Worm (Caenorhabditis elegans) whole organism, dauer: Measurements from ENCODE around the gene cyp-32B1.

Source experiments
- unc-62 ChIP-seq: sonication (generic microtip); optimal IDR thresholded peaks from 2 replicates; lab custom pipeline; 2017; ENCODE audit warnings: missing biosample characterization, missing genetic modification reagents, missing genetic modification characterization

The cyp-32B1 gene

DNA sequence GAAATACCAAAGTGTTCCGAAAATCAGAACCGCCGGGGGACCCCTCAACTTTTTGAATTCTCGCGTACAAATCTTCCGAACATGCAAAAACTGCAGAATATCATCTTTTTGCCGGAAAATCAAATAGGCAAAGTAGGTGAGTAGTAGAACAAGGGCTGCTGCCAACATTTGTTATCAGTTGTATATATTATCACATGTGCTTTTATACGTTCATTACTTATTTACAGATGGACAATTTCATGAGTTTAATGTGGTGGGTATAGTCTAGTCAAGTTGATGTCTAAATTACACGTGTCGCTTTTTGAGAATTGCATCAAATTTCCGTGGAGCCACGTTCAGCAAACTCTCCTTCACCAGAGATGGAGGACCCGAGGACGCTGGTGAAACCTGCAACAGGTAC is at the start of gene cyp-32B1:
Gene cyp-32B1 (minus strand): TSS at position 176 of the 400 bp plus-strand sequence.
- no peak for TF ChIP-seq unc-62 (GFP tag; lab: Kevin White, UChicago)

DNA sequence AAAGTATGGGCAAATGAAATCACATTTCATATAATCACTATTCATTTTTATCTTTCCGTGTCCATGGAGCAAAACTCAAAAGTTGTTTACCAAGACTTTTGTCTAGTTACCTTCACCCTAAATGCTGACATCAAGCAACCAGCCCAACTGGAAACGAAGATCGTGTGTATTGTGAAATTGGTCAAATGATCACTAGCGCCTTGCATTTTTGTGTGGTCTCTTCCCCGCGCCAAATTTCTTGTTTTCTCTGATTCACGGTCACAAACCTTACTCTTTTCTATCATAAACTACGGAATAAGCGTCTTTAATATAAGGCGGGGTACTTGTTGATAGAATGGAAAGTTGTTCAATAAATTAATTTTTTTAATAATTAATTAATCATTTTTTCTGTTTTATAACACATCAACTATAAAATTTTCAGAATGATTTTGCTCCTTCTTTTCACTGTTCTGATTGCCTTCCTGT is 48.9 kb upstream of the cyp-32B1 start, which contains the start of gene cyp-33C7:
Gene cyp-33C7 (plus strand): TSS at position 415 of the 465 bp plus-strand sequence.
- no peak for TF ChIP-seq unc-62 (GFP tag; lab: Kevin White, UChicago)

DNA sequence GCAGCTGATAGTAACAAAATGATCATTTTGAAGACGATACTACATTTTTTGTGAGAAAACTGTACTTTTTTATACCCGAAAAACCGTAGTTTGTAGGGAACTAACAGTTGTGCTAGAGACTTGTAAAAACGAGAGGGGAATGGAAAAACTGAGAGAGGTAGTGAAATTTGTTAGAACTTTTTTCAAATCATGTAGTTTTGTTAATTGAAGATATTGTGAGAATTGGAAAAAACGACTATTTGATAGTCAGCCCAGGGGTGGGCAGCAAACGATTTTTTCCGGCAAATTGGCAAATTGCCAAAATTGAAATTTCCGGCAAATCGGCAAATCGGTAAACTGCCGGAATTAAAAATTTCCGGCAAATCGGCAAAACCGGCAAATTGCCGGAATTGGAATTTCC is 48.1 kb upstream of the cyp-32B1 start, which contains the start of gene cyp-33C6:
Gene cyp-33C6 (minus strand): TSS at position 101 of the 400 bp plus-strand sequence.
- TF ChIP-seq unc-62 (GFP tag; lab: Kevin White, UChicago): no peak

DNA sequence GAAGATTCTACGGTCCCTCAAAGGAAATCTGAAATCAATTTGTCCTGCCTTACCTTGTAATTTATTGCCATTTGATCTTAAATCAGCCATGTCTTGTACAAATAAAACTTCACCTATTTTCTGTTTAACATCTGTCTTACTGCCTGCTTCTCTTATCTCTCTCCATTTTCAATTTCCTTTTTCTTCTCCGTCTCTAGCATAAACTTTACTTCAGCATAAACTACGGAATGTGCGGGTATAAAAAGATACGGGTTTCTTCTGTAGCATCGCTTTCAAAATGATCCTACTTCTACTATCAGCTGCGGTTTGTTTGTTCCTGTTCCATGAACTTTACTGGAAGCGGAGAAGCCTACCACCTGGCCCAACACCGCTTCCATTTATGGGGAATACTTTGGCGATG is 43.5 kb upstream of the cyp-32B1 start, which contains the start of gene cyp-33C5:
Gene cyp-33C5 (plus strand): TSS at position 254 of the 400 bp plus-strand sequence.
- no peak for TF ChIP-seq unc-62 (GFP tag; lab: Kevin White, UChicago)

DNA sequence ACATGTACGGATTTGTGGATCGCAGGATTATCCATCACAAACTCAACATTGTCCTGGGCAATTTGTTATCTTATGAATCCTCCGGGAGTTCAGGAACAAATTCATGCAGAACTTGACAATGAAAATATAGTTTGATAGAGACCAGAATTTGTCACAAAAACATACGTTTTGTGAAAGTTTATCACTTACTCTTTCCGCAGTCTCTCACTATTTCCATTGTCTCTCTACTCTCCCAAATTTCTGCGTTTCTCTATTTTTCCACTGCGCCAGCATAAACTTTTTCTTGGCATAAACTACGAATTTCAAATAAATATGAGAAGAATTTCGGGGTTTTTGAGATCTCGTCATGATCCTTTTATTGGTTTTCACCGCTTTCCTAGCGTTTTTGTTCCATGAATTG is 41.4 kb upstream of the cyp-32B1 start, which contains the start of gene cyp-33C3:
Gene cyp-33C3 (plus strand): TSS at position 149 of the 400 bp plus-strand sequence.
- TF ChIP-seq unc-62 (GFP tag; lab: Kevin White, UChicago): no peak

DNA sequence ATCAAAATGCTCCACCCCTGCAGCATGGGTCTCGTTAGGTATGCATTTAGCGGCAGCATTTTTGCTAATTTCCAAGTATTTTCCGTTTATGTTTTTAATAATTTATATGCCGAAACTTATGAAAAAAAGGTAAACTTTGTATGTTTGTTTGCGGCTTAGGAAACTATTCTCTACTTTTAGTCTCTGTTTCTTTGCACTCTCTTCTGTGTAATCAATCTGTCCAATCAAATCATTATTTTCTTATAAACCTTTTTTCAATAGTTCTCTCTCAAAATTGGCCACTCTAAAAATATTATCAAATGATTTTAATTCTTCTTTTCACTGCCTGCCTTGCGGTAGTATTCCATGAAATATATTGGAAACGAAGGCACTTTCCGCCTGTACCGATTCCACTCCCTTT is 36.8 kb upstream of the cyp-32B1 start:
- no peak for TF ChIP-seq unc-62 (GFP tag; lab: Kevin White, UChicago)

DNA sequence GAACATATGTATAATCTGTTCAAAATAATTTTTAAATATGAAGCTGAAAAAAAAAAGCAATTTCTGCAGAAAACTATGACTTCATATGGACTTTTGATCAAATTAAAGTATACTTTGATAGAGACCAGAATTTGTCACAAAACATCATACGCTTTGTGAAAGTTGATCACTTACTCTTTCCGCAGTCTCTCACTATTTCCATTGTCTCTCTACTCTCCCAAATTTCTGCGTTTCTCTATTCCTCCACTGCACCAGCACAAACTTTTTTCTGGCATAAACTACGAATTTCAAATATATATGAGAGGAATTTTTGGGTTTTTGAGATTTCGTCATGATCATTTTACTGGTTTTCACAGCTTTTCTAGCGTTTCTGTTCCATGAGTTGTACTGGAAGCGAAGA is 34.6 kb upstream of the cyp-32B1 start, which contains the start of gene cyp-33C4:
Gene cyp-33C4 (plus strand): TSS at position 293 of the 400 bp plus-strand sequence.
- TF ChIP-seq unc-62 (GFP tag; lab: Kevin White, UChicago): no peak

DNA sequence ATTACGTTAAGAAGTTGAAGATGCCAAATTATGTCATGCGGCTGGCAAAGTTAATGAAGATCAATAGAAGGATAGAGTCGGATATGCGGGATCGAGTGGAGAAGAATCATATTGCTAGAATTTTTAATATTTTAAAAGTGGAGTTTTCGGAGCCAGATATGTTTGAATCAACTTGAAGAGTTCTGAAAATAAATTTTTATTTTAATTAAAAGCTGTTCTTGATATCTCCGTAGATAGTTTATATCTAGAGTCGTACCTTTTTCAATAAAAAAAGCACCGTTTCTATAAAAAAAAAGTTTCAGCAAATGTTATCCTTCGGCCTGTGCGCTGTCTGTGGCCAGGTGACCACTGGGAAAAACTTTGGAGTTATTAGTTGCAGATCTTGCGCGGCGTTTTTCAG is 32.0 kb upstream of the cyp-32B1 start, which contains the start of gene nhr-96:
Gene nhr-96 (plus strand): TSS at position 301 of the 400 bp plus-strand sequence.
- no peak for TF ChIP-seq unc-62 (GFP tag; lab: Kevin White, UChicago)

DNA sequence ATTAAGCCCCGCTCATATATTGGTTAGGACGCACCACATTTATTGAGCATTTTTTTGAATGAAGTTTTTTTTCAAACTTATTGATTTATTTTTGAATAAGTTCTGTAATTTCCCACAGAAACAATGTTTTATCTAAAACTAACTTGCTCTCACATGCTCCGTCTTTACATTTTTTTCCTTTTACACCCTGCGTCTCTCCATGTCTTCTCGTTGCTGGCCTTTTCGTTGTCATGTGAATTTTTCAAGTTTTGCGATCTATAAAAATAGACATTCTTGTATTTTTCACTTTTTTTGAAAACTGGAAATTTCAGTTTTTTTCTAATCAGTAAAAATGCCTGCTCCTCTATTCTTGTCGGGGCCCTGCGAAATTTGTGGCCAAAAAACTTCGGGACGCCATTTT is 29.7 kb upstream of the cyp-32B1 start, which contains the start of gene nhr-134:
Gene nhr-134 (plus strand): TSS at position 312 of the 400 bp plus-strand sequence.
- no peak for TF ChIP-seq unc-62 (GFP tag; lab: Kevin White, UChicago)

DNA sequence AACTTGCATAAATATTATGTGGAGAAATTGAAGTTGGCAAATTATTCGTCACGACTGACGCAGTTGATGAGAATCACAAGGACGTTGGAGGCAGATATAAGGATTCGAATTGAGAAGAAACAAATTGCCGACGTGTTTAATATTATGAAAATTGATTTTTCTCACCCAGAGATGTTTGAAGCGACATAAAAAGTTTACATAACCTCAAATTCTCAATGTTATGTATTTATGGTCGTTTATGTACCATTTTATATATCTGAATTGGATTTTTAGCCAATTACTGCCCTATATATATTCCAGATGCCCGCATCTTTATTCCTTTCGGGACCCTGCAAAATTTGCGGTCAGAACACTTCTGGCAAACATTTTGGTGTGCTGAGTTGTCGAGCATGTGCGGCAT is 27.6 kb upstream of the cyp-32B1 start, which contains the start of gene nhr-126:
Gene nhr-126 (plus strand): TSS at position 301 of the 400 bp plus-strand sequence.
- TF ChIP-seq unc-62 (GFP tag; lab: Kevin White, UChicago): no peak

DNA sequence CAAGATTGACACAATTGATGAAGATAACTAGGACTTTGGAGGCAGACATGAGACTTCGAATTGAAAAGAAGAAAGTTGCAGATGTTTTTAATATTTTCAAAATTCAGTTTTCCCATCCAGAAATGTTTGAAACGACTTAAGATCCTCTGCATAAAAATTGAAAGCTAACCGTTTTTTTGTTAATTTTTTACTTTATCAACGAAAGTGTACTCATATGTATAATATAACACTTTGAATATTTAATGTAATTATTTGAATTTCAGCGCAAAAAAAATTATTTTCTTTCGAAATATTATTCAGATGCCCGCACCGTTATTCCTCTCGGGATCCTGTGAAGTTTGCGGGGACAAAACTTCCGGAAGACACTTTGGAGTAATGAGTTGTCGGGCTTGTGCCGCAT is 25.7 kb upstream of the cyp-32B1 start, which contains the start of gene nhr-18:
Gene nhr-18 (plus strand): TSS at position 301 of the 400 bp plus-strand sequence.
- no peak for TF ChIP-seq unc-62 (GFP tag; lab: Kevin White, UChicago)

DNA sequence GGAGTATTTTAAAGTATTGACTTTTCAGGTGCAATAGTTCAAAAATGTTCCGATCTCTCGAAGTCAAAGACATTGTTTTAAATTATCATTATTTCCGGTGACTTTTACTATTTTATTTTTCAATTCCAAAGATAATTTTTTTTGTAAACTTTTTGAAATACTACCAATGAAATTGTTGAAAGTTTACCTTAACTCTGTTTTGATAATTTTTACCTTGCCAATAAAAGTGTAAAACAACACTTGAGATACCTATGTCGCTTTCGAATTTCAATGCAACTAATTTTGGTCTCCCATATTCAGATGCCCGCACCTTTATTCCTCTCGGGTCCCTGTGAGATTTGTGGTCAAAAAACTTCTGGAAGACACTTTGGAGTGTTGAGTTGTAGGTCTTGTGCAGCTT is 23.9 kb upstream of the cyp-32B1 start, which contains the start of gene nhr-103:
Gene nhr-103 (plus strand): TSS at position 301 of the 400 bp plus-strand sequence.
- TF ChIP-seq unc-62 (GFP tag; lab: Kevin White, UChicago): no peak

DNA sequence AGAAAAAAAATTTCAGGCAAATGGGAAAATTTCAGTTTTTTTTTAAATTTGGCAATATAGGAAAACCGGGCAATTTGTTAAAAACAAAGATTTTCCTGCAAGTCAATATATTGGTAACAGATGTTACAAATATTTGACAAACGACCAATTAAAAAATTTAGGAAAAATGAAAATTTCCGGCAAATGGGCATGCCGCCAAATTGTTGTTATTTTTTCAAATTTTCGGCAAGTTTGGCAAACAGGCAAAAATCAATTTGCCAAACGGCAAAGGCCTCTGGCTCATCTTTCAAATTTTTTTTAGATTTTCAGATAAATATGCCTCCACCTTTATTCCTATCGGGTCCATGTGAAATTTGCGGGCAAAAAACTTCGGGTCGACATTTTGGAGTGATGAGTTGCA is 20.5 kb upstream of the cyp-32B1 start, which contains the start of gene nhr-128:
Gene nhr-128 (plus strand): TSS at position 301 of the 400 bp plus-strand sequence.
- no peak for TF ChIP-seq unc-62 (GFP tag; lab: Kevin White, UChicago)

DNA sequence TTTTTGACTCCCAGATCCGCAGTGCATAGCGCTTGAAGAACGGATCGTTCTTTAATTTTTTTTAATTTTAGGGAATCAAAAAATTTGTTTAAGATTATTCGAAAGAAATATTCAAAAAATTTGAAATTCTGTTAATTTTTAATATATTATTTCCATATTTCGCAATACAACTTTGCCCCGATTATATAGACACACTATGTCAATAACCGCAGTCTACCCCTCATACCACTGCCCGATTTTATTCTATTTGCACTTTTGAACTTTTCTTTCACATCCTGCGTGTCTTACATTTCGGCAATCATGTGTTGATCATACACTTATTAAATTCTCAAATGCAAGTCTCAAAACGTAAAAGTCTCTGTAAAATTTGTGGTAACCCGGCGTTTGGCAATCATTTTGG is 17.6 kb upstream of the cyp-32B1 start, which contains the start of gene nhr-56:
Gene nhr-56 (plus strand): TSS at position 202 of the 400 bp plus-strand sequence.
- TF ChIP-seq unc-62 (GFP tag; lab: Kevin White, UChicago): no peak

DNA sequence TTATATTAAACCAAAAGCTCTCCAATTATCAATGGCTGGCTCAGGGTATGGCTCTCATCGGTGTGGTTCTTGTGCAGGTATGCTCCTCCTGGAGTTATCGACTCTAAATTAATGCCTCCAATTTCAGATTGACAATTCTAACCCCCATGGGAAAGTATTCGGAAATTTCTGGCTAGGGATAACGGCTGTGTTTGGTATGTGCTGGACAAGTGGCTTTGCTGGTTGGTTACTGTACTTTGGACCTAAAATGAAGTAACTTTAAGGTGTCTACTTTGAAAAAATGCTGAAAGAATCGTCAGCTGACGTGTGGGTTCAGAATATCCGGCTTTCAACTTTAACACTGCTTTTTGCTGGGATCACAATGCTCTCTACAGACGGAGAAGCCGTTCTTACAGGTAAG is 15.7 kb upstream of the cyp-32B1 start:
- TF ChIP-seq unc-62 (GFP tag; lab: Kevin White, UChicago): no peak

DNA sequence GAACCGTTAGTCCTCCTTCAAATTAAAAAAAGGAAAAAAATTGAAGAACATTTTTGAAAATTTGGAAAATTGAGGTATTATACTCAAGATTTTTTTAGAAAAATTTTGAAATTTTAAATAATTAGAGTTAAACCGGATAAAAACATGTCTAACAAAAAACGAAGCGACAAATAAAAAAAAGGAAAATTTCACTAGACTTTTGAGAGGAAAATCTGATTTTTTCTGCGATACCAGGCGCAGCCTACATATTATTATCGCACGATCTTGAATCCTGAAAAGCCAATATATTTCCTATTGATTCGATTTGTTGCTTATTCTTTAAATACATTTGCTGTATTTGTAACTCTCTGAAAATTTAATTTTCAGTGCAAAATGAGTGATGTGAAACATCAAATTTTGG is 14.1 kb upstream of the cyp-32B1 start, which contains the start of gene nstp-8:
Gene nstp-8 (plus strand): TSS at position 301 of the 400 bp plus-strand sequence.
- TF ChIP-seq unc-62 (GFP tag; lab: Kevin White, UChicago): no peak
